Worm (Caenorhabditis elegans) whole organism, midembryonic: Measurements from ENCODE around the gene C54F6.12.

Experiments used
- T22C8.4 ChIP-seq: fragments of 200-800 bp; sonication (Bioruptor generic); IDR thresholded peaks from 2 replicates; pipeline ENCODE4 v1.3.6; 2022; ENCODE audit warnings: missing genetic modification characterization, missing compliant biosample characterization
- cog-1 ChIP-seq: sonication (generic microtip); optimal IDR thresholded peaks from 2 replicates; lab custom pipeline; 2016; ENCODE audit warnings: missing genetic modification characterization, missing compliant biosample characterization
- flt-1 ChIP-seq: fragments of 200-800 bp; sonication (Bioruptor generic); IDR thresholded peaks from 2 replicates; pipeline ENCODE4 v1.3.6; 2022; ENCODE audit warnings: missing genetic modification characterization, missing compliant biosample characterization
- klf-2 ChIP-seq: fragments of 200-800 bp; sonication (Bioruptor generic); conservative IDR thresholded peaks from 2 replicates; pipeline ENCODE4 v1.3.6; 2022; ENCODE audit warnings: missing genetic modification reagents, missing genetic modification characterization, missing compliant biosample characterization
- med-1 ChIP-seq: sonication (generic microtip); optimal IDR thresholded peaks from 2 replicates; lab custom pipeline; 2017; ENCODE audit warnings: missing genetic modification characterization, mild to moderate bottlenecking, missing compliant biosample characterization, antibody characterized with exemption, missing genetic modification reagents; ENCODE audit not compliant: insufficient read depth
- ref-1 ChIP-seq: fragments of 200-800 bp; sonication (Bioruptor generic); conservative IDR thresholded peaks from 2 replicates; pipeline ENCODE4 v1.3.6; 2022; ENCODE audit warnings: missing genetic modification reagents, missing genetic modification characterization, missing compliant biosample characterization
- tab-1 ChIP-seq: fragments of 200-800 bp; sonication (Bioruptor generic); IDR thresholded peaks from 2 replicates; pipeline ENCODE4 v1.3.6; 2022; ENCODE audit warnings: missing genetic modification characterization, missing compliant biosample characterization
- ztf-23 ChIP-seq: fragments of 200-800 bp; sonication (Bioruptor generic); IDR thresholded peaks from 2 replicates; pipeline ENCODE4 v1.3.6; 2022; ENCODE audit warnings: missing genetic modification reagents, missing genetic modification characterization, missing compliant biosample characterization
- ztf-29 ChIP-seq: fragments of 200-800 bp; sonication (Bioruptor generic); IDR thresholded peaks from 2 replicates; pipeline ENCODE4 v1.3.6; 2022; ENCODE audit warnings: missing genetic modification reagents, missing genetic modification characterization, missing compliant biosample characterization

C54F6.12 gene

ce11 chrV:7506207-7506606, 31.7 kb downstream of the C54F6.12 start:
- TF ChIP-seq cog-1 = no peak
- no peak for TF ChIP-seq med-1 (GFP tag; lab: Kevin White, UChicago)
- no peak for TF ChIP-seq ztf-29
- no peak for TF ChIP-seq T22C8.4 (GFP tag; lab: Robert Waterston, UW)
- TF ChIP-seq flt-1 = no peak
- no peak for TF ChIP-seq ztf-23
- TF ChIP-seq ref-1 (GFP tag; lab: Robert Waterston, UW) = no peak
- TF ChIP-seq tab-1 = no peak
- no peak for TF ChIP-seq klf-2 (GFP tag; lab: Robert Waterston, UW)

DNA sequence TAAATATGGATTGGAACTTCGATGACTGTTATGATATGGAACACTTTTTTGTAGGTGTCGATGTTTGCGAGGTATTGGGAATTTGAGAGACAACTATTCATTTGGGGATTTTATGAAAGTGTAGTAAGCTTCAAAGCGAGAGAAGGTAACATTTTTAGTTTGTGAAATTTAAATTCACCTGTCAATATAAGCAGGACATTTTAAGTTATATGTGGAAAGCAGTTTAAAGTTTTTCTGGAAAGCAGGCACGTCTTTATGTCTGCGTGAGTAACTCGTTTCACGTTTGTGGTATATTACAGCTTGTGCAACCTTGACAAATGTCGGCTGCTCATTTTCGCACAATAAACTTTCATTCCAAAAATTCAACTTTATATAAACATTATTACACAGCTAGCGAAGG, 33.6 kb downstream of the C54F6.12 start, which contains the start of gene srh-229:
TSS of gene srh-229 (minus strand) at position 101 of the 400 bp plus-strand sequence.
- TF ChIP-seq T22C8.4 (GFP tag; lab: Robert Waterston, UW) = no peak
- TF ChIP-seq med-1 (GFP tag; lab: Kevin White, UChicago) = no peak
- TF ChIP-seq ref-1 (GFP tag; lab: Robert Waterston, UW) = no peak
- no peak for TF ChIP-seq ztf-23
- no peak for TF ChIP-seq cog-1
- TF ChIP-seq tab-1 = no peak
- no peak for TF ChIP-seq flt-1
- TF ChIP-seq ztf-29 = no peak
- no peak for TF ChIP-seq klf-2 (GFP tag; lab: Robert Waterston, UW)

- no peak for TF ChIP-seq ztf-23
- TF ChIP-seq med-1 (GFP tag; lab: Kevin White, UChicago) = no peak
- TF ChIP-seq ref-1 (GFP tag; lab: Robert Waterston, UW) = no peak
- no peak for TF ChIP-seq klf-2 (GFP tag; lab: Robert Waterston, UW)
- no peak for TF ChIP-seq ztf-29
- TF ChIP-seq cog-1 = no peak
- no peak for TF ChIP-seq T22C8.4 (GFP tag; lab: Robert Waterston, UW)
- no peak for TF ChIP-seq flt-1
- TF ChIP-seq tab-1 = no peak
Measured at ce11 chrV:7501194-7501593, 36.7 kb downstream of the C54F6.12 start.

- TF ChIP-seq med-1 (GFP tag; lab: Kevin White, UChicago) (no peak), ref-1 (GFP tag; lab: Robert Waterston, UW) (no peak), ztf-29 (no peak), klf-2 (GFP tag; lab: Robert Waterston, UW) (no peak), tab-1 (no peak), T22C8.4 (GFP tag; lab: Robert Waterston, UW) (no peak), cog-1 (no peak), flt-1 (no peak), ztf-23 (no peak)
Measured at ce11 chrV:7497440-7497839, 40.5 kb downstream of the C54F6.12 start, which contains the start of gene srh-79. Gene srh-79 (plus strand): TSS chrV:7497740.

DNA sequence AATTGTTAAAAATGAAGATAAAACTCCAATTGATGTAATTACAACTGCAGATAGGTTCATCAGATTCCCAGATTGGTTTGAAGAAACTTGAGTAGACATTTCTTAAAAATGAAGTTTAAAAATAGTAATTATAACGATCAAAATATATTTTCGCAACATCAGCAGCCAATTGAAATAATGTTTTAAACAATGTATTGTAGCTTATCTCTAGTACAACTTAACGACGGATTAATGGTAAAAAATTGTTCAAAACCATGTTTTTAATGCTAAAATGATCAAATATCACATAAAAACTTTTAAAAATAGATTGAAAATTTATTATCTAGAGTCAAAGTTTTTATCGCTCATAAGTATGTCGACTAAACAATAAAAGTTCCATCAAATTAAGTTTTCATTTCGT, 42.7 kb downstream of the C54F6.12 start, which contains the start of gene srbc-11:
TSS of gene srbc-11 (minus strand) at position 101 of the 400 bp plus-strand sequence.
- TF ChIP-seq flt-1 (no peak), ref-1 (GFP tag; lab: Robert Waterston, UW) (no peak), klf-2 (GFP tag; lab: Robert Waterston, UW) (no peak), T22C8.4 (GFP tag; lab: Robert Waterston, UW) (no peak), med-1 (GFP tag; lab: Kevin White, UChicago) (no peak), cog-1 (no peak), ztf-23 (no peak)

DNA sequence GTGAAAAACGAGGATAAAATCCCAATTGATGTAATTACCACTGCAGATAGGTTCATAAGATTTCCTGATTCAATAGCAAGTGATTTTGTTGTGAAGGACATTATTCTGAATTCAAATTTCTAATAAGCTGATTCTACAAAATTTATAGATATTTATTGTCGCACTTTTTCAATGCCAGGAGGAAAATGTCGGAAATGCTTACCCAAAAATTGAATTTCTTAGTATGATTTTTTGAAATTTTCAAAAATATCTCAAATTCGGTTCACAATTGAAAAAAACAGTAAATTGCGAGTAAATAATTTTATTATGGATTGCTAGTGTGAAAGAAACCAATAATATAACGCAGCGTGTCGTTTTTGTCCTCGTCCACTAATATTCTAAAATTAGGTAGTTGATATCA, 45.0 kb downstream of the C54F6.12 start, which contains the start of gene srbc-10:
TSS of gene srbc-10 (minus strand) at position 101 of the 400 bp plus-strand sequence.
- TF ChIP-seq ztf-29 = no peak
- TF ChIP-seq klf-2 (GFP tag; lab: Robert Waterston, UW) = no peak
- no peak for TF ChIP-seq flt-1
- no peak for TF ChIP-seq T22C8.4 (GFP tag; lab: Robert Waterston, UW)

DNA sequence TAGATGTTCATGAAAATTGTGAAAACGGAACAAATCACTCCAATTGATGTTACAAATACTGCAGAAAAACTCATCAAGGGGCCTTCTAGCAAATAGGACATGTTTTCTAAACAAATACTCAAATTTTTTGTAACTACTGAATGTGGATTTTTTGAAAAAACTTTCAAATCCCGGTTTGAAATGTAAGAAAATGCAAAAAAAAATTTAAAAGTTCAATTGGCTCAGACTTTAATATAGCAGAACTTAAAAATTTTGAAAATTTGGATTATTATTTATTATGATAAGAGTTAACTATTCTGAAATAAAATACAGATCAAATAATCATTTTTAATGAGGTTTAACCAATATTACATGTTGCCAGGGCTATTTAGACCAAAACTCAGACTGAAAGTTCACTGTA, 47.6 kb downstream of the C54F6.12 start, which contains the start of gene srbc-9:
TSS of gene srbc-9 (minus strand) at position 101 of the 400 bp plus-strand sequence.
- no peak for TF ChIP-seq tab-1
- TF ChIP-seq cog-1 = no peak
- no peak for TF ChIP-seq ztf-23
- TF ChIP-seq klf-2 (GFP tag; lab: Robert Waterston, UW) = no peak
- no peak for TF ChIP-seq ref-1 (GFP tag; lab: Robert Waterston, UW)
- no peak for TF ChIP-seq flt-1
- no peak for TF ChIP-seq med-1 (GFP tag; lab: Kevin White, UChicago)
- no peak for TF ChIP-seq T22C8.4 (GFP tag; lab: Robert Waterston, UW)
- TF ChIP-seq ztf-29 = no peak

DNA sequence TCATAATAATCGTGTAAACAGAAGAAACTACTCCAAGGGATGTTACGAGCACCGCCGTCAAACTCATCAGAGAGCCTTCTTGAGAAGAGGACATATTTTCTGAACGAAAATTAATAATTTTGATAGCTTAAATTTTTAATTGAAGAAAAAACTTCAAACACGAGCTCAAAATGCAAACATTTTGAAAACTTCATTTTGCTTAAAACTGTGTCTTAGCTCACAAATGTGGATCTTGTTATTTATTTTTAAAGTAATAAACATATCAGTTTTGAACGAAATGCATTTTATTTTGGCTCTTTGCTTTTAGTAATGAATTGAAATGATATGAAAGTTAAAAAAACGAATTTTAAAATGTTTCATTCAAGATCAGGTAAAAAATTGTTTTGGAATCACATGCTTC, 50.4 kb downstream of the C54F6.12 start, which contains the start of gene srbc-7:
TSS of gene srbc-7 (minus strand) at position 101 of the 400 bp plus-strand sequence.
- no peak for TF ChIP-seq ref-1 (GFP tag; lab: Robert Waterston, UW)
- no peak for TF ChIP-seq cog-1
- TF ChIP-seq med-1 (GFP tag; lab: Kevin White, UChicago) = no peak
- no peak for TF ChIP-seq tab-1
- no peak for TF ChIP-seq ztf-23
- TF ChIP-seq flt-1 = no peak
- no peak for TF ChIP-seq T22C8.4 (GFP tag; lab: Robert Waterston, UW)
- no peak for TF ChIP-seq ztf-29
- no peak for TF ChIP-seq klf-2 (GFP tag; lab: Robert Waterston, UW)
